Worm (Caenorhabditis elegans): ENCODE data around the gene W06H8.2.

- no peak for TF ChIP-seq fos-1 (tag; optimal IDR thresholded peaks at IDR 0.05)
- TF ChIP-seq nhr-25 (tag; optimal IDR thresholded peaks at IDR 0.05) = no peak
- TF ChIP-seq zag-1 (tag; optimal IDR thresholded peaks at IDR 0.05) = no peak
- peak; percentile 7 for TF ChIP-seq dmd-4 (tag; optimal IDR thresholded peaks at IDR 0.05)
- TF ChIP-seq mdl-1 (tag; optimal IDR thresholded peaks at IDR 0.05) = no peak
- TF ChIP-seq unc-55 (GFP tag; optimal IDR thresholded peaks at IDR 0.05) = no peak
- no peak for TF ChIP-seq ceh-82 (tag; optimal IDR thresholded peaks at IDR 0.05)
- no peak for TF ChIP-seq lin-13 (GFP tag; optimal IDR thresholded peaks at IDR 0.05)
- no peak for TF ChIP-seq aly-2 (tag; optimal IDR thresholded peaks at IDR 0.05)
- no peak for TF ChIP-seq skn-1 (tag; optimal IDR thresholded peaks at IDR 0.05)
- TF ChIP-seq unc-62 (GFP tag; optimal IDR thresholded peaks at IDR 0.05) = no peak
- no peak for TF ChIP-seq blmp-1 (tag; optimal IDR thresholded peaks at IDR 0.05; ENCODE audit: insufficient read depth)
- TF ChIP-seq nhr-23 (tag; optimal IDR thresholded peaks at IDR 0.05) = no peak
Observed at ce11 chrV:6220752-6221151, 14.2 kb downstream of the W06H8.2 start.

Data from whole organism, L2 larva.